Fruit fly (Drosophila melanogaster): ENCODE measurements around the gene CG3191.
A peak's percentile ranks its signal among the peaks of the same experiment; 100 is the strongest.

CG3191 gene

DNA sequence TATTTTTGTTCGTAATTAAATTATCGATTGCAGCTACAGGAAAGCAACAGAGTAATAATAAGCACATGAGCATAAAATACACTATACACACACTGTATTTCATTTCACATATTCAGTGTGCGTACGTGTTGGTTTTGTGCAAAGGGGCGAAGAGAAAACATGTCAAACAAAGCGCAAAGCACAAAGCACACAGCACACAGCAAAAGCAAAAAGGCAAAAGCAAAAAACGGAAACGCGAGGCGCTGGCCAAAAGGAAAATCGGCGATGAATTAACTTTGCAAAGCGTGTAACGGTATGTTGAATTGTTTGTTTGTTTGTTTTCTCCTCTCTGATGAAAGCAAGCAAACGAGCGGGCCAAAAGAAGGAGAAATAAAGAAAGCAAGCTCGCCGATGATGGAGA is 36.5 kb upstream of the CG3191 start:
- TF ChIP-seq CTCF (optimal IDR thresholded peaks at IDR 0.05), result no peak
- TF ChIP-seq CG8478 (optimal IDR thresholded peaks at IDR 0.05), result no peak

DNA sequence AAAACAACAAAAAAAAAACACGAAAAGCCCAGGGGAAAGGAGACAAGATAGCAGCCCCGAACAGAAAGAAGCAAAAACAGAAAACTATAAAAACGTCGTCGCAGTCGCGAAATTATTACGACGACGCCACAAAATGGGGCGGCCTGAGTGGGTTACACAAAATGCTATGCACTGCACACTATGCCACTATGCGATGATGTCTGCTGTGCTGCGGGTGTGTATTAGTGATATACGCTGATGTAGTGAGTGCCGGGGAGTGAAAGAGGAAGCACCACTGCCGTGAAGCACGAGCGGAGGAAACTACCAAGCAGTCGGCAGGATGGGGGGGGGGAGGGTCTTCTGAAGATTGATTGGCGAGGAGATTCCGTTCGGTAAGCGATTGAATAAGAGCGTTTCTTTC is 35.2 kb upstream of the CG3191 start:
- TF ChIP-seq CG8478 (optimal IDR thresholded peaks at IDR 0.05) (no peak), CTCF (optimal IDR thresholded peaks at IDR 0.05) (no peak)

DNA sequence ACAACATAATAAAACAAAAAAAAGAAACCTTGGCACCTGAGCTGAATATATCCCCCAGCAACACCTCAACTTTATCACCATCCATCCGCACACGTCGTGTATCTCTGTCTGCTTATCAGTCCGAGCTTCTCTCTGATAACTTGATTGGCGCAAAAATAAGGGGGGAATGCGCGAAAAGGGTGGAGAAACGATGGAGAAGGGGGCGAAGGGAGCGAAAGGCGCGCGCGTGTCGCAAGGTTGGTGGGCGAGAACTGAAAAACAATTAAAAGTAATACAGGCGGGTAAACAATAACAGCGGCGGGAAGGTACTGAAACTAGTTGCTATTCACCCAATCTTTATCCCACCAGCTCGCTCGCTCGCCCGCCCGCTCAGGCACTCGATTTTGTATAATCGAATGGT is 34.5 kb upstream of the CG3191 start:
- no peak for TF ChIP-seq CTCF (optimal IDR thresholded peaks at IDR 0.05)
- no peak for TF ChIP-seq CG8478 (optimal IDR thresholded peaks at IDR 0.05)

- TF ChIP-seq CTCF (optimal IDR thresholded peaks at IDR 0.05), result no peak
- no peak for TF ChIP-seq CG8478 (optimal IDR thresholded peaks at IDR 0.05)
Measured at dm6 chrX:2283470-2283869, 31.7 kb upstream of the CG3191 start.

dm6 chrX:2278782-2279304 is 27.1 kb upstream of the CG3191 start:
- TF ChIP-seq CTCF (optimal IDR thresholded peaks at IDR 0.05) (no peak), CG8478 (optimal IDR thresholded peaks at IDR 0.05) (no peak)

dm6 chrX:2275249-2275872 is 23.6 kb upstream of the CG3191 start, which contains the start of gene Vml:
Gene Vml (plus strand): TSS chrX:2275822.
- TF ChIP-seq CTCF (optimal IDR thresholded peaks at IDR 0.05), result no peak
- no peak for TF ChIP-seq CG8478 (optimal IDR thresholded peaks at IDR 0.05)

- no peak for TF ChIP-seq CTCF (optimal IDR thresholded peaks at IDR 0.05)
- TF ChIP-seq CG8478 (optimal IDR thresholded peaks at IDR 0.05), result no peak
Measured at dm6 chrX:2274704-2275199, 23.0 kb upstream of the CG3191 start, which contains the start of gene Grp170. Gene Grp170 (minus strand): TSS chrX:2275068.

DNA sequence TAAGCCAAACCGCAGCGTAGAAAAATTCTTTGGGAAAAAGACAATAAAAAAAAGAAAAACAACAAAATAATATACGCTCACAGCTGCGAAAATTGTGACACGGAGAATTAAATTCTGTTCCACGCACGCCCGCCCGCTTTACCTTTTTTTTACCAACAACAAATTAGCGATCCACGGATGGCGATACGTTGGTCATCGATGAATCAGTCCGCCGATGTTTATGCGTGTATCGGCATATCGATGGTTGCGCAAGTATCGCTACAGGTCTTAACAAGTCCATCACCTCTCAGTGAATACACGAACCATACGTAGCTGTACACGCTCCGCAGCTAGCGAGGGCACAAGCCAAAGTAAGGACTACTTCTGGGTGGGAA is 18.8 kb upstream of the CG3191 start, which contains the start of gene CG2924:
CG2924 (minus strand) TSS at position 205 of the 374 bp plus-strand sequence.
- TF ChIP-seq CG8478 (optimal IDR thresholded peaks at IDR 0.05) (no peak), CTCF (optimal IDR thresholded peaks at IDR 0.05) (peak; percentile 76 to 78)

dm6 chrX:2269822-2270556 is 18.2 kb upstream of the CG3191 start:
- TF ChIP-seq CG8478 (optimal IDR thresholded peaks at IDR 0.05) (no peak), CTCF (optimal IDR thresholded peaks at IDR 0.05) (no peak)

- no peak for TF ChIP-seq CG8478 (optimal IDR thresholded peaks at IDR 0.05)
- TF ChIP-seq CTCF (optimal IDR thresholded peaks at IDR 0.05), result no peak
Measured at dm6 chrX:2262511-2262910, 10.7 kb upstream of the CG3191 start, which contains the start of the genes temp and CG3071. Gene temp (minus strand): TSS chrX:2262515. Gene CG3071 (plus strand): TSS chrX:2262837.

- no peak for TF ChIP-seq CG8478 (optimal IDR thresholded peaks at IDR 0.05)
- no peak for TF ChIP-seq CTCF (optimal IDR thresholded peaks at IDR 0.05)
Measured at dm6 chrX:2259763-2260162, 8.0 kb upstream of the CG3191 start, which contains the start of gene CG3078. Gene CG3078 (minus strand): TSS chrX:2259863.

dm6 chrX:2258602-2259233 is 6.9 kb upstream of the CG3191 start:
- TF ChIP-seq CTCF (optimal IDR thresholded peaks at IDR 0.05) (peak; percentile 81 to 89), CG8478 (optimal IDR thresholded peaks at IDR 0.05) (no peak)

DNA sequence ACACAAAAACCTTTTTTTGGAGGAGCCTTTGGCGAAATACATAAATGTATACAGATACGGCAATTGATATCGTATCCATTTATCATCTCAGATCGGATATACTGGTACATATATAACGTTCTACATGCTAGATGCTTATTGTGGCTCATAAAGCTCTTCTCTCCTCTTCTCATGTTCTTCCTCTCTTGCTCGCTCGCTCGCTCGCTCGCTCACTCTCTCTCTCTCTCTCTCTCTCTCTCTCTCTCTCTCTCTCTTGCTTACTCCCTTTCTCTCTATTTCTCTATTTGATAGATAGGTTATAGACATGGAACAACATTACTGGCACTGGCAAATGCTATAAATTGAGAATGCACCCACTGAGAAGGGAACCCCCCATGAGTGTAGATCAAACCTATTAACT is 3.2 kb upstream of the CG3191 start:
- TF ChIP-seq CTCF (optimal IDR thresholded peaks at IDR 0.05) (no peak), CG8478 (optimal IDR thresholded peaks at IDR 0.05) (no peak)

dm6 chrX:2254020-2254626 is 2.3 kb upstream of the CG3191 start, which contains the start of gene CG3091:
Gene CG3091 (minus strand): TSS chrX:2254197.
- TF ChIP-seq CTCF (optimal IDR thresholded peaks at IDR 0.05) (no peak), CG8478 (optimal IDR thresholded peaks at IDR 0.05) (no peak)

dm6 chrX:2249763-2250162 is 2.0 kb downstream of the CG3191 start, which contains the start of gene crn:
Gene crn (minus strand): TSS chrX:2249983.
- TF ChIP-seq CTCF (optimal IDR thresholded peaks at IDR 0.05) (no peak), CG8478 (optimal IDR thresholded peaks at IDR 0.05) (no peak)
